Fruit fly (Drosophila melanogaster): Measurements from ENCODE around the gene grnd.
A peak's percentile ranks its signal among the peaks of the same experiment; 100 is the strongest.

dm6 chr2L:18459698-18460348 lies 25.4 kb upstream of the grnd start:
- peak; percentile 55 for TF ChIP-seq spab (GFP tag; optimal IDR thresholded peaks at IDR 0.05)
- TF ChIP-seq Lpt (GFP tag; optimal IDR thresholded peaks at IDR 0.05) = peak; percentile 86
- no peak for TF ChIP-seq Smox (GFP tag; optimal IDR thresholded peaks at IDR 0.05)
- no peak for TF ChIP-seq Hr39 (GFP tag; optimal IDR thresholded peaks at IDR 0.05)
- no peak for TF ChIP-seq CG4318 (GFP tag; optimal IDR thresholded peaks at IDR 0.05)
- TF ChIP-seq acj6 (GFP tag; optimal IDR thresholded peaks at IDR 0.05) = peak; percentile 44
- no peak for TF ChIP-seq Blimp-1 (GFP tag; optimal IDR thresholded peaks at IDR 0.05)

Data from whole organism, prepupa.